Worm (Caenorhabditis elegans) whole organism, L3 larva: ENCODE measurements around the gene Y25C1A.2.

Experiments used
- R02D3.7 ChIP-seq: fragments of 150-350 bp; optimal IDR thresholded peaks from 2 replicates; lab custom pipeline; 2014; ENCODE audit warnings: missing biosample characterization, missing genetic modification characterization
- ZK546.5 ChIP-seq: sonication (generic microtip); optimal IDR thresholded peaks from 2 replicates; lab custom pipeline; 2017; ENCODE audit warnings: missing biosample characterization, missing genetic modification characterization
- ama-1 ChIP-seq: fragments of 150-350 bp; optimal IDR thresholded peaks from 2 replicates; lab custom pipeline; 2018
- fos-1 ChIP-seq: fragments of 150-350 bp; optimal IDR thresholded peaks from 2 replicates; lab custom pipeline; 2014; ENCODE audit warnings: missing biosample characterization, missing genetic modification characterization
- mml-1 ChIP-seq: fragments of 150-350 bp; sonication (generic microtip); optimal IDR thresholded peaks from 3 replicates; lab custom pipeline; 2014; ENCODE audit warnings: missing biosample characterization, missing genetic modification characterization
- nfya-1 ChIP-seq: sonication (generic microtip); optimal IDR thresholded peaks from 2 replicates; lab custom pipeline; 2017; ENCODE audit warnings: missing genetic modification characterization, mild to moderate bottlenecking, missing compliant biosample characterization, antibody characterized with exemption, moderate library complexity; ENCODE audit not compliant: insufficient read depth
- nhr-237 ChIP-seq: fragments of 150-350 bp; optimal IDR thresholded peaks from 2 replicates; lab custom pipeline; 2014; ENCODE audit warnings: missing biosample characterization, missing genetic modification characterization
- nhr-25 ChIP-seq: sonication (generic microtip); optimal IDR thresholded peaks from 2 replicates; lab custom pipeline; 2017; ENCODE audit warnings: missing biosample characterization, missing genetic modification characterization
- skn-1 ChIP-seq: fragments of 150-350 bp; optimal IDR thresholded peaks from 2 replicates; lab custom pipeline; 2014; ENCODE audit warnings: missing biosample characterization, missing genetic modification characterization
- unc-39 ChIP-seq: sonication (generic microtip); optimal IDR thresholded peaks from 4 replicates; lab custom pipeline; 2017; ENCODE audit warnings: missing biosample characterization, missing genetic modification characterization
- unc-62 ChIP-seq: fragments of 150-350 bp; sonication (generic microtip); optimal IDR thresholded peaks from 4 replicates; lab custom pipeline; 2014; ENCODE audit warnings: missing biosample characterization, missing genetic modification reagents, missing genetic modification characterization
- ztf-11 ChIP-seq: fragments of 150-350 bp; optimal IDR thresholded peaks from 2 replicates; lab custom pipeline; 2014; ENCODE audit warnings: missing biosample characterization, missing genetic modification characterization

DNA sequence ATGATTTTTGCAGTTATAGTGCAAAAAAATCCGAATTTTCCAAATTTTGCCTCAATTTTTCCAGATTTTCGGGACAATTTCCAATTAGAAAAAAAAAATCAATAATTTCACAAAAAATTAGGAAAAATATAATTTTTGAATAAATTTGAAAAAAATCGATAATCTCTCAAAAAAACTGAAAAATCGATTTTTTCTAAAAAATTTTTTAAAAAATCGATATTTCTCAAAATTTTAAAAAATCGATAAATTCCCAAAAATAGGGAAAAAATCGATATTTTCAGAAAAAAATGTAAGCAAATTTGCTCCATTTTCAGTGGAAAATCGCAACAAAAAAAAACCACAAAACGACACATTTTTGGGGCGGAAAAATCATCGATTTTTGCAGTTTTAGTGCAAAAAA lies 44.5 kb upstream of the Y25C1A.2 start:
- no peak for TF ChIP-seq unc-39 (tag; lab: Kevin White, UChicago)
- no peak for TF ChIP-seq ama-1
- TF ChIP-seq nhr-25 (tag; lab: Kevin White, UChicago) = no peak
- TF ChIP-seq nhr-237 = no peak
- no peak for TF ChIP-seq R02D3.7 (tag; lab: Kevin White, UChicago)
- TF ChIP-seq ztf-11 (tag; lab: Kevin White, UChicago) = no peak
- no peak for TF ChIP-seq unc-62 (GFP tag; lab: Kevin White, UChicago)
- TF ChIP-seq fos-1 (tag; lab: Kevin White, UChicago) = no peak
- TF ChIP-seq nfya-1 (tag; lab: Kevin White, UChicago) = no peak
- TF ChIP-seq ZK546.5 = no peak
- TF ChIP-seq skn-1 (tag; lab: Kevin White, UChicago) = no peak
- no peak for TF ChIP-seq mml-1
